Worm (Caenorhabditis elegans): Measurements from ENCODE around the gene spp-19.

DNA sequence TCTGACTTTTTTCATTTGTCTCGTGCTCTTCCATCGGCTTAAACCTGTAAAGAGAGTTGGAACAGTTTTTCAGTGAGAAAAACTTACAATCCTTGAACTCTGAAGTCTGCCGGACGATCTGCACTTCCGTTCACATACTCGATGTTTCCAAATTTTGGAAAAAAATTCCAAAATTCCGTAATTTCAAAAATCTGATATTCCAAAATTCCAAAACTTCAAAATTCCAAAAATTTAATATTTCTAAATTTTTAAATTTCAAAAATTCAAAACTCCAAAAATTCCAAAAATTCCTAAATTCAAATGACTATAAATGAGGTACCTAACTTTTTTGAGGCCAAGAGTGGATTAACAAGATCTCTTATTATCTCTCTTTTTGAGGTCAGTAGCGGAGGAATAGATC lies 15.1 kb upstream of the spp-19 start, which contains the start of gene EGAP9.4:
- TF ChIP-seq lsy-2 (tag; optimal IDR thresholded peaks at IDR 0.05) (no peak), nhr-237 (tag; optimal IDR thresholded peaks at IDR 0.05) (no peak), nhr-77 (tag; optimal IDR thresholded peaks at IDR 0.05) (no peak)

All from whole organism, L2 larva.